Fruit fly (Drosophila melanogaster): ENCODE data around the gene CG13082.

CG13082 gene

DNA sequence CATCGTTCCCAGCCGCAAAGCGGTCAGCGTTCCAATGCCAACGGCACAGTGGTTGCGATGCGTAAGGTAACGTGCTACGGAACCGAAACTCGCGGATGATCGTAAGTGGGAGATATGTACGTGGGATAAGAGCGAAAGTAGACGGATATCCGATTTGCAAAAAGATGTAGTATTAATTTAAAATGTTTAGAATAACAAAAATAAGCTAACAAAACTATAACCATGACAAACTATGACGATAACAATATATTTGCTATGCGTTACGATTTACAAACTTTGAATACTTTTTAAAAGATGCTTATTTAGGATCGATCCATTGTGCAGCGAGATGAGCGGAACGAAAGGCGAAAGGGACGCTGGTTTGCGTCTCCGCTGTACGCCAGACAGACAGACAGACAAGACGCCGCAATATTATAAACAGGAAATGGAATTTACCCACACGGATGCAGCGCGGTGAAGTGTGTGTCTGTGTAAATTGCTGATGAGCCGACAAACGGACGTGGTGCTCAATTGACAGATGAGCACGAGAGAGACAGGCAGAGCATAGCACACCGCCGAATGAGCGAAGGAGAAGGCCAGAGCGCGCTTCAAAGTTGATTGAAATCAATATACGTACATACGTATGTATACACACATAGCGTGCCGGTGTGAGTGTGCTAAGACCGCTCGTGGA is 37.5 kb downstream of the CG13082 start (continued):
- TF ChIP-seq Nf-YC (tag; optimal IDR thresholded peaks at IDR 0.05) (peak; percentile 89), CG18619 (GFP tag; optimal IDR thresholded peaks at IDR 0.05) (peak; percentile 98), btn (GFP tag; optimal IDR thresholded peaks at IDR 0.05) (peak; percentile 94), CG33557 (GFP tag; optimal IDR thresholded peaks at IDR 0.05) (peak; percentile 88), CG18011 (GFP tag; optimal IDR thresholded peaks at IDR 0.05) (peak; percentile 88), Taf1 (GFP tag; IDR thresholded peaks at IDR 0.05) (peak; percentile 87), Deaf1 (tag; optimal IDR thresholded peaks at IDR 0.05) (peak; percentile 80), yki (optimal IDR thresholded peaks at IDR 0.05) (peak; percentile 60), ERR (GFP tag; optimal IDR thresholded peaks at IDR 0.05) (peak; percentile 92), CG14860 (GFP tag; IDR thresholded peaks at IDR 0.05; ENCODE audit: partially characterized antibody) (no peak), Pdp1 (GFP tag; optimal IDR thresholded peaks at IDR 0.05) (peak; percentile 93 to 98), lmd (GFP tag; IDR thresholded peaks at IDR 0.05) (peak; percentile 97), CG11723 (GFP tag; optimal IDR thresholded peaks at IDR 0.05) (peak; percentile 93), Xrp1 (GFP tag; IDR thresholded peaks at IDR 0.05) (peak; percentile 94), CG6175 (GFP tag; IDR thresholded peaks at IDR 0.05) (no peak; the same call in 1 of the 3 replicates), ro (GFP tag; IDR thresholded peaks at IDR 0.05) (peak; percentile 76), cad (GFP tag; optimal IDR thresholded peaks at IDR 0.05) (no peak), Gsc (GFP tag; IDR thresholded peaks at IDR 0.05) (no peak), onecut (GFP tag; IDR thresholded peaks at IDR 0.05) (peak; percentile 73), ttk (GFP tag; IDR thresholded peaks at IDR 0.05) (peak; percentile 85), CG10209 (GFP tag; optimal IDR thresholded peaks at IDR 0.05) (peak; percentile 99), CG2202 (tag; optimal IDR thresholded peaks at IDR 0.05) (peak; percentile 87), CG13123 (GFP tag; optimal IDR thresholded peaks at IDR 0.05) (peak; percentile 93), Atf3 (GFP tag; optimal IDR thresholded peaks at IDR 0.05) (peak; percentile 95), lola (GFP tag; optimal IDR thresholded peaks at IDR 0.05) (peak in 2 of 3 experiments; percentile 44 to 97), CG17612 (GFP tag; IDR thresholded peaks at IDR 0.05) (peak; percentile 90), scrt (GFP tag; optimal IDR thresholded peaks at IDR 0.05) (peak; percentile 89), abd-A (tag; optimal IDR thresholded peaks at IDR 0.05) (peak; percentile 90), CG30020 (tag; optimal IDR thresholded peaks at IDR 0.05) (peak; percentile 86), CG18262 (tag; optimal IDR thresholded peaks at IDR 0.05) (peak; percentile 97), CG9609 (GFP tag; optimal IDR thresholded peaks at IDR 0.05) (peak; percentile 97), CG9215 (GFP tag; IDR thresholded peaks at IDR 0.05) (peak; percentile 95), CG6765 (GFP tag; optimal IDR thresholded peaks at IDR 0.05) (peak; percentile 92), Trl (optimal IDR thresholded peaks at IDR 0.05) (peak; percentile 84 to 89), Trl (GFP tag; optimal IDR thresholded peaks at IDR 0.05) (peak; percentile 92), gem (tag; optimal IDR thresholded peaks at IDR 0.05) (peak; percentile 98), lilli (GFP tag; optimal IDR thresholded peaks at IDR 0.05) (peak; percentile 98), Dref (GFP tag; IDR thresholded peaks at IDR 0.05) (peak; percentile 38; the same call in 1 of the 2 replicates), CG10147 (GFP tag; optimal IDR thresholded peaks at IDR 0.05) (peak; percentile 94), CG18476 (GFP tag; optimal IDR thresholded peaks at IDR 0.05) (peak; percentile 97), CG10979 (tag; optimal IDR thresholded peaks at IDR 0.05) (peak; percentile 96), knrl (GFP tag; IDR thresholded peaks at IDR 0.05; ENCODE audit: partially characterized antibody) (no peak), CG4854 (GFP tag; optimal IDR thresholded peaks at IDR 0.05) (peak; percentile 93), CG8281 (tag; optimal IDR thresholded peaks at IDR 0.05) (peak; percentile 79), CG6272 (GFP tag; IDR thresholded peaks at IDR 0.05) (peak; percentile 94), Sin3A (optimal IDR thresholded peaks at IDR 0.05) (no peak), Meics (GFP tag; optimal IDR thresholded peaks at IDR 0.05) (peak; percentile 98), CG7963 (GFP tag; IDR thresholded peaks at IDR 0.05; ENCODE audit: partially characterized antibody) (no peak), hkb (optimal IDR thresholded peaks at IDR 0.05) (peak; percentile 54), hkb (GFP tag; IDR thresholded peaks at IDR 0.05) (peak; percentile 94), Gug (GFP tag; IDR thresholded peaks at IDR 0.05) (peak; percentile 97)
